Fruit fly (Drosophila melanogaster) whole organism, embryonic: Measurements from ENCODE around the gene dpr9.

Source experiments
- Ada2b ChIP-seq: fragments of 200-800 bp; sonication (Bioruptor generic); IDR thresholded peaks from 2 replicates; pipeline ENCODE4 v1.3.6; 2022; ENCODE audit warnings: missing biosample characterization, missing genetic modification characterization
- Adf1 ChIP-seq: fragments of 200-800 bp; sonication (Bioruptor generic); IDR thresholded peaks from 2 replicates; pipeline ENCODE4 v1.3.6; 2022; ENCODE audit warnings: missing biosample characterization, missing genetic modification characterization
- Aef1 ChIP-seq: fragments of 200-800 bp; sonication (Bioruptor generic); IDR thresholded peaks from 3 replicates; pipeline ENCODE4 v1.3.6; 2022; ENCODE audit warnings: missing biosample characterization, missing genetic modification characterization
- Atf-2 ChIP-seq: fragments of 200-800 bp; sonication (Bioruptor generic); optimal IDR thresholded peaks from 2 replicates; lab custom pipeline; 2016; ENCODE audit warnings: missing biosample characterization, missing genetic modification characterization
- BEAF-32 ChIP-seq: fragments of 200-800 bp; sonication (Bioruptor generic); optimal IDR thresholded peaks from 3 replicates; lab custom pipeline; 2017; ENCODE audit warnings: missing biosample characterization, missing genetic modification characterization, mild to moderate bottlenecking, moderate library complexity, missing genetic modification reagents
- CG10147 ChIP-seq: fragments of 200-800 bp; sonication (Bioruptor generic); optimal IDR thresholded peaks from 2 replicates; lab custom pipeline; 2019; ENCODE audit warnings: missing biosample characterization, mild to moderate bottlenecking, missing genetic modification characterization, moderate library complexity
- CG10565 ChIP-seq: fragments of 200-800 bp; sonication (Bioruptor generic); optimal IDR thresholded peaks from 3 replicates; lab custom pipeline; 2016; ENCODE audit warnings: missing biosample characterization, mild to moderate bottlenecking, missing genetic modification characterization
- CG12219 ChIP-seq: fragments of 200-800 bp; sonication (Bioruptor generic); optimal IDR thresholded peaks from 3 replicates; lab custom pipeline; 2018; ENCODE audit warnings: missing biosample characterization, mild to moderate bottlenecking, missing genetic modification characterization
- CG1233 ChIP-seq: fragments of 200-800 bp; sonication (Bioruptor generic); optimal IDR thresholded peaks from 4 replicates; lab custom pipeline; 2018; ENCODE audit warnings: missing biosample characterization, mild to moderate bottlenecking, missing genetic modification characterization
- CG14014 ChIP-seq: fragments of 200-800 bp; sonication (Bioruptor generic); IDR thresholded peaks from 2 replicates; pipeline ENCODE4 v1.3.6; 2022; ENCODE audit warnings: missing biosample characterization, missing genetic modification characterization
- CG14441 ChIP-seq: fragments of 200-800 bp; sonication (Bioruptor generic); IDR thresholded peaks from 2 replicates; pipeline ENCODE4 v1.3.6; 2022; ENCODE audit warnings: missing biosample characterization, missing genetic modification characterization
- CG14710 ChIP-seq: fragments of 200-800 bp; sonication (Bioruptor generic); optimal IDR thresholded peaks from 3 replicates; lab custom pipeline; 2019; ENCODE audit warnings: missing biosample characterization, mild to moderate bottlenecking, missing genetic modification characterization, moderate library complexity
- CG14965 ChIP-seq: fragments of 200-800 bp; sonication (Bioruptor generic); optimal IDR thresholded peaks from 2 replicates; lab custom pipeline; 2016; ENCODE audit warnings: missing biosample characterization, missing genetic modification characterization, borderline replicate concordance
- CG1603 ChIP-seq: fragments of 200-800 bp; sonication (Bioruptor generic); optimal IDR thresholded peaks from 2 replicates; lab custom pipeline; 2019; ENCODE audit warnings: missing biosample characterization, mild to moderate bottlenecking, missing genetic modification characterization, moderate library complexity
- CG1647 ChIP-seq: fragments of 200-800 bp; sonication (Bioruptor generic); optimal IDR thresholded peaks from 3 replicates; lab custom pipeline; 2016; ENCODE audit warnings: missing biosample characterization, missing genetic modification characterization
- CG30403 ChIP-seq: fragments of 200-800 bp; sonication (Bioruptor generic); optimal IDR thresholded peaks from 3 replicates; lab custom pipeline; 2016; ENCODE audit warnings: missing biosample characterization, missing genetic modification characterization
- CG31388 ChIP-seq: fragments of 200-800 bp; sonication (Bioruptor generic); optimal IDR thresholded peaks from 2 replicates; lab custom pipeline; 2016; ENCODE audit warnings: missing biosample characterization, missing genetic modification characterization
- CG32772 ChIP-seq: fragments of 200-800 bp; sonication (Bioruptor generic); IDR thresholded peaks from 2 replicates; pipeline ENCODE4 v1.3.6; 2022; ENCODE audit warnings: missing biosample characterization, missing genetic modification characterization
- CG3838 ChIP-seq: fragments of 200-800 bp; sonication (Bioruptor generic); optimal IDR thresholded peaks from 3 replicates; lab custom pipeline; 2016; ENCODE audit warnings: missing biosample characterization, missing genetic modification characterization
- CG42726 ChIP-seq: fragments of 200-800 bp; sonication (Bioruptor generic); IDR thresholded peaks from 2 replicates; pipeline ENCODE4 v1.3.6; 2022; ENCODE audit warnings: missing biosample characterization, missing genetic modification characterization; ENCODE audit not compliant: partially characterized antibody
- CG4854 ChIP-seq: fragments of 200-800 bp; sonication (Bioruptor generic); optimal IDR thresholded peaks from 2 replicates; lab custom pipeline; 2016; ENCODE audit warnings: missing biosample characterization, missing genetic modification characterization, inconsistent platforms
- CG5180 ChIP-seq: fragments of 200-800 bp; sonication (Bioruptor generic); optimal IDR thresholded peaks from 3 replicates; lab custom pipeline; 2017; ENCODE audit warnings: missing biosample characterization, missing genetic modification characterization, mild to moderate bottlenecking, moderate library complexity, missing genetic modification reagents
- CG5245 ChIP-seq: fragments of 200-800 bp; sonication (Bioruptor generic); optimal IDR thresholded peaks from 3 replicates; lab custom pipeline; 2016; ENCODE audit warnings: missing biosample characterization, missing genetic modification characterization
- CG6854 ChIP-seq: fragments of 200-800 bp; sonication (Bioruptor generic); optimal IDR thresholded peaks from 3 replicates; lab custom pipeline; 2017; ENCODE audit warnings: missing biosample characterization, mild to moderate bottlenecking, missing genetic modification characterization
- CG7556 ChIP-seq: fragments of 200-800 bp; sonication (Bioruptor generic); optimal IDR thresholded peaks from 2 replicates; lab custom pipeline; 2017; ENCODE audit warnings: missing biosample characterization, mild to moderate bottlenecking, missing genetic modification characterization
- CG7963 ChIP-seq: fragments of 200-800 bp; sonication (Bioruptor generic); IDR thresholded peaks from 3 replicates; pipeline ENCODE4 v1.3.6; 2022; ENCODE audit warnings: missing biosample characterization, missing genetic modification characterization; ENCODE audit not compliant: partially characterized antibody
- E2f1 ChIP-seq: fragments of 200-800 bp; sonication (Bioruptor generic); IDR thresholded peaks from 2 replicates; pipeline ENCODE4 v1.3.6; 2022; ENCODE audit warnings: missing biosample characterization, missing genetic modification characterization
- ERR ChIP-seq: fragments of 200-800 bp; sonication (Bioruptor generic); optimal IDR thresholded peaks from 2 replicates; lab custom pipeline; 2016; ENCODE audit warnings: missing biosample characterization, missing genetic modification characterization
- Hr51 ChIP-seq, 2 experiments: fragments of 200-800 bp; sonication (Bioruptor generic); optimal IDR thresholded peaks; 2 replicates in 1 of 2; 3 replicates in 1 of 2; lab custom pipeline; 2016 to 2018; ENCODE audit warnings: missing biosample characterization in 2 of 2, missing genetic modification characterization in 2 of 2, mild to moderate bottlenecking in 1 of 2, moderate library complexity in 1 of 2
- Mes4 ChIP-seq: fragments of 200-800 bp; sonication (Bioruptor generic); optimal IDR thresholded peaks from 2 replicates; lab custom pipeline; 2016; ENCODE audit warnings: missing biosample characterization, missing genetic modification characterization
- Nf-YB ChIP-seq: fragments of 200-800 bp; sonication (Bioruptor generic); optimal IDR thresholded peaks from 3 replicates; lab custom pipeline; 2019; ENCODE audit warnings: missing biosample characterization, mild to moderate bottlenecking, missing genetic modification characterization, moderate library complexity
- Spps ChIP-seq: fragments of 200-800 bp; sonication (Bioruptor generic); optimal IDR thresholded peaks from 2 replicates; lab custom pipeline; 2018; ENCODE audit warnings: missing biosample characterization, mild to moderate bottlenecking, missing genetic modification characterization
- Taf1 ChIP-seq: fragments of 200-800 bp; sonication (Bioruptor generic); IDR thresholded peaks from 2 replicates; pipeline ENCODE4 v1.3.6; 2022; ENCODE audit warnings: missing biosample characterization, missing genetic modification characterization
- ac ChIP-seq: fragments of 200-800 bp; sonication (Bioruptor generic); optimal IDR thresholded peaks from 3 replicates; lab custom pipeline; 2017; ENCODE audit warnings: missing biosample characterization, mild to moderate bottlenecking, missing genetic modification characterization
- eve ChIP-seq, 2 experiments: fragments of >200 bp; optimal IDR thresholded peaks; 2 replicates each; lab custom pipeline; 2017; ENCODE audit warnings: missing biosample characterization in 2 of 2, missing genetic modification characterization in 2 of 2
- exex ChIP-seq: fragments of 200-800 bp; sonication (Bioruptor generic); optimal IDR thresholded peaks from 4 replicates; lab custom pipeline; 2018; ENCODE audit warnings: missing biosample characterization, mild to moderate bottlenecking, missing genetic modification characterization, moderate library complexity
- kah ChIP-seq: fragments of 200-800 bp; sonication (Bioruptor generic); optimal IDR thresholded peaks from 2 replicates; lab custom pipeline; 2018; ENCODE audit warnings: missing biosample characterization, mild to moderate bottlenecking, missing genetic modification characterization
- knrl ChIP-seq: fragments of 200-800 bp; sonication (Bioruptor generic); IDR thresholded peaks from 3 replicates; pipeline ENCODE4 v1.3.6; 2022; ENCODE audit warnings: missing biosample characterization, missing genetic modification characterization; ENCODE audit not compliant: partially characterized antibody
- lbe ChIP-seq: fragments of 200-800 bp; sonication (Bioruptor generic); optimal IDR thresholded peaks from 2 replicates; lab custom pipeline; 2016; ENCODE audit warnings: missing biosample characterization, mild to moderate bottlenecking, missing genetic modification characterization
- maf-S ChIP-seq: fragments of 200-800 bp; sonication (Bioruptor generic); optimal IDR thresholded peaks from 2 replicates; lab custom pipeline; 2016; ENCODE audit warnings: missing biosample characterization, missing genetic modification characterization
- mirr ChIP-seq: fragments of 200-800 bp; sonication (Bioruptor generic); optimal IDR thresholded peaks from 3 replicates; lab custom pipeline; 2018; ENCODE audit warnings: missing biosample characterization, mild to moderate bottlenecking, missing genetic modification characterization
- nerfin-2 ChIP-seq: fragments of 200-800 bp; sonication (Bioruptor generic); IDR thresholded peaks from 2 replicates; pipeline ENCODE4 v1.3.6; 2022; ENCODE audit warnings: missing biosample characterization, missing genetic modification characterization; ENCODE audit not compliant: partially characterized antibody
- onecut ChIP-seq: fragments of 200-800 bp; sonication (Bioruptor generic); IDR thresholded peaks from 2 replicates; pipeline ENCODE4 v1.3.6; 2022; ENCODE audit warnings: missing biosample characterization, missing genetic modification characterization
- p53 ChIP-seq: fragments of 200-800 bp; sonication (Bioruptor generic); optimal IDR thresholded peaks from 2 replicates; lab custom pipeline; 2016; ENCODE audit warnings: missing biosample characterization, missing genetic modification characterization
- sim ChIP-seq: fragments of 200-800 bp; sonication (Bioruptor generic); IDR thresholded peaks from 2 replicates; pipeline ENCODE4 v1.3.6; 2022; ENCODE audit warnings: missing biosample characterization, missing genetic modification characterization
- tap ChIP-seq: fragments of 200-800 bp; optimal IDR thresholded peaks from 3 replicates; lab custom pipeline; 2019; ENCODE audit warnings: missing biosample characterization, mild to moderate bottlenecking, missing genetic modification characterization, moderate library complexity
- tup ChIP-seq: fragments of 200-800 bp; sonication (Bioruptor generic); optimal IDR thresholded peaks from 2 replicates; lab custom pipeline; 2016; ENCODE audit warnings: missing biosample characterization, mild to moderate bottlenecking, missing genetic modification characterization, moderate library complexity
- unc-4 ChIP-seq: fragments of 200-800 bp; sonication (Bioruptor generic); IDR thresholded peaks from 2 replicates; pipeline ENCODE4 v1.3.6; 2022; ENCODE audit warnings: missing biosample characterization, missing genetic modification characterization; ENCODE audit not compliant: partially characterized antibody
- zen2 ChIP-seq: fragments of 200-800 bp; sonication (Bioruptor generic); IDR thresholded peaks from 3 replicates; pipeline ENCODE4 v1.3.6; 2022; ENCODE audit warnings: missing biosample characterization, missing genetic modification characterization; ENCODE audit not compliant: partially characterized antibody

Gene dpr9

DNA sequence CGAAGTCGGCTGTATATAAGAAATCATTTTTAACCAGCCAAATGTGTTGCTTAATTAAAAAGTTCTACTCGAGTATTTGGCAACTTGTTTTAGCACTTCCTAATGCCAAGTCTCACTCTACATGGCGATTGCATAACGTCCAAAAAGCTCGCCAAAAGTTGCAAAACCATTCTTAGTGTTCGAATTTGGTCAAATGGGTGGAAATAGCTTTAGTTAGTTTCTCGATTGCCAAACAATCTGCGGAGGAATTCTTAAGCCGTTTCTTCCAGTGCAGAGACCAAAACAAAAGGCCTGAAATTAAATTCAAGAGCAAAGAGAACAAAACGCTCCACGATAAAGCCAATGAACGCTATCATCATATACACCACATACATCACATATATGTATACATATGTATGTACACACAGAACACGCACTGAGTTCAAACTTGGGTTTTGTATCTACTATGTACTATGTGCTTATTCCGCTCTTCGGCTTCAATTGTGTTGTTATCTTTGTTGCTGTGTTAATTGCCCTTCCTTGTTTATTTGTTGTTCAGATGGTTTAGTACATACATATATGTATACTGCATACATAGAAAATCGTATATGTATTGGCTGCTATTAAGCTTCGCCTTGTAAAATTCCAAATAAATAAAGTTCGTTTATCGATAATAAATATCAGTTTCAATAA lies 12.4 kb upstream of the dpr9 start (continued):
- TF ChIP-seq Ada2b (GFP tag; lab: Robert Waterston, UW) = no peak
- TF ChIP-seq Spps (tag; lab: Kevin White, UChicago) = peak; percentile 8
- TF ChIP-seq Atf-2 (GFP tag; lab: Kevin White, UChicago) = peak; percentile 26
- no peak for TF ChIP-seq Aef1
- TF ChIP-seq E2f1 (GFP tag; lab: Robert Waterston, UW) = no peak
- TF ChIP-seq BEAF-32 (GFP tag; lab: Kevin White, UChicago) = no peak
- no peak for TF ChIP-seq ERR
- TF ChIP-seq tup (GFP tag; lab: Kevin White, UChicago) = no peak
- TF ChIP-seq zen2 = no peak
- peak; percentile 26 for TF ChIP-seq CG7556 (GFP tag; lab: Kevin White, UChicago)
- TF ChIP-seq tap (tag; lab: Kevin White, UChicago) = peak; percentile 15
- TF ChIP-seq Hr51 (GFP tag; optimal IDR thresholded peaks at IDR 0.05; lab: Kevin White, UChicago) = no peak
- peak; percentile 60 for TF ChIP-seq CG6854
- TF ChIP-seq Mes4 (GFP tag; lab: Kevin White, UChicago) = peak; percentile 19
- no peak for TF ChIP-seq knrl
- no peak for TF ChIP-seq unc-4 (GFP tag; lab: Robert Waterston, UW)
- TF ChIP-seq eve (GFP tag; optimal IDR thresholded peaks at IDR 0.05; lab: Kevin White, UChicago) = peak in 1 of 2 experiments; percentile 40
- TF ChIP-seq CG10147 (GFP tag; lab: Kevin White, UChicago) = no peak
- TF ChIP-seq CG5180 (GFP tag; lab: Kevin White, UChicago) = peak; percentile 14
- no peak for TF ChIP-seq lbe (GFP tag; lab: Kevin White, UChicago)
- TF ChIP-seq CG1233 (GFP tag; lab: Kevin White, UChicago) = peak; percentile 65
- no peak for TF ChIP-seq kah (GFP tag; lab: Kevin White, UChicago)
- no peak for TF ChIP-seq CG32772
- no peak for TF ChIP-seq nerfin-2 (GFP tag; lab: Robert Waterston, UW)
- peak; percentile 10 for TF ChIP-seq CG4854 (GFP tag; lab: Kevin White, UChicago)
- peak; percentile 27 for TF ChIP-seq CG14965 (GFP tag; lab: Kevin White, UChicago)
- TF ChIP-seq Taf1 (GFP tag; lab: Robert Waterston, UW) = no peak
- no peak for TF ChIP-seq p53 (GFP tag; lab: Kevin White, UChicago)
- peak; percentile 11 for TF ChIP-seq CG12219
- no peak for TF ChIP-seq CG31388 (GFP tag; lab: Kevin White, UChicago)
- peak; percentile 24; the same call in 1 of the 2 replicates for TF ChIP-seq onecut (GFP tag; lab: Robert Waterston, UW)
- TF ChIP-seq exex (tag; lab: Kevin White, UChicago) = peak; percentile 69
- peak; percentile 46 for TF ChIP-seq CG14710 (tag; lab: Kevin White, UChicago)
- TF ChIP-seq sim (GFP tag; lab: Robert Waterston, UW) = no peak
- peak; percentile 45 for TF ChIP-seq Nf-YB (GFP tag; lab: Kevin White, UChicago)
- TF ChIP-seq CG14441 (GFP tag; lab: Robert Waterston, UW) = no peak; the same call in 1 of the 2 replicates
- TF ChIP-seq CG1603 (tag; lab: Kevin White, UChicago) = no peak
- TF ChIP-seq CG10565 = no peak
- TF ChIP-seq maf-S = no peak
- no peak for TF ChIP-seq CG30403 (GFP tag; lab: Kevin White, UChicago)
- no peak for TF ChIP-seq CG5245
- TF ChIP-seq CG14014 = no peak; the same call in 1 of the 2 replicates
- TF ChIP-seq Adf1 (GFP tag; lab: Robert Waterston, UW) = no peak
- TF ChIP-seq CG3838 (GFP tag; lab: Kevin White, UChicago) = no peak
- peak; percentile 92 for TF ChIP-seq mirr (GFP tag; lab: Kevin White, UChicago)
- no peak for TF ChIP-seq CG7963 (GFP tag; lab: Robert Waterston, UW)
- TF ChIP-seq ac (GFP tag; lab: Kevin White, UChicago) = no peak
- no peak for TF ChIP-seq CG42726 (GFP tag; lab: Robert Waterston, UW)
- no peak for TF ChIP-seq CG1647 (GFP tag; lab: Kevin White, UChicago)
